Worm (Caenorhabditis elegans) whole organism, L4 larva: ENCODE results near the gene unc-23.

Source experiments
- ZK546.5 ChIP-seq, 2 experiments: sonication (generic microtip); optimal IDR thresholded peaks; 2 replicates each; lab custom pipeline; 2017; ENCODE audit warnings: missing biosample characterization in 2 of 2, missing genetic modification characterization in 2 of 2
- attf-4 ChIP-seq: sonication (generic microtip); optimal IDR thresholded peaks from 3 replicates; lab custom pipeline; 2017; ENCODE audit warnings: missing biosample characterization, missing genetic modification characterization
- daf-16 ChIP-seq, 3 experiments: sonication (generic microtip); optimal IDR thresholded peaks; 2 replicates each; lab custom pipeline; 2016 to 2017; ENCODE audit warnings: missing genetic modification characterization in 3 of 3, missing genetic modification reagents in 3 of 3, mild to moderate bottlenecking in 2 of 3, missing compliant biosample characterization in 2 of 3, missing biosample characterization in 1 of 3, moderate library complexity in 1 of 3
- dmd-6 ChIP-seq: fragments of 200-800 bp; sonication (Bioruptor generic); IDR thresholded peaks from 2 replicates; pipeline ENCODE4 v1.3.6; 2022; ENCODE audit warnings: missing genetic modification reagents, missing genetic modification characterization, missing compliant biosample characterization
- dve-1 ChIP-seq: sonication (generic microtip); optimal IDR thresholded peaks from 2 replicates; lab custom pipeline; 2017; ENCODE audit warnings: antibody characterized with exemption, mild to moderate bottlenecking, missing genetic modification characterization, missing compliant biosample characterization; ENCODE audit not compliant: insufficient read depth
- fkh-10 ChIP-seq: fragments of 150-350 bp; optimal IDR thresholded peaks from 2 replicates; lab custom pipeline; 2014; ENCODE audit warnings: missing biosample characterization, missing genetic modification reagents, missing genetic modification characterization
- hlh-11 ChIP-seq: fragments of 200-800 bp; sonication (Bioruptor generic); optimal IDR thresholded peaks from 2 replicates; lab custom pipeline; 2018; ENCODE audit warnings: mild to moderate bottlenecking, missing genetic modification characterization, missing compliant biosample characterization
- hlh-30 ChIP-seq: sonication (generic microtip); optimal IDR thresholded peaks from 2 replicates; lab custom pipeline; 2017; ENCODE audit warnings: antibody characterized with exemption, mild to moderate bottlenecking, missing genetic modification characterization, missing compliant biosample characterization; ENCODE audit not compliant: insufficient read depth
- hmg-1.1 ChIP-seq: fragments of 200-800 bp; sonication (Bioruptor generic); IDR thresholded peaks from 2 replicates; pipeline ENCODE4 v1.3.6; 2022; ENCODE audit warnings: missing genetic modification reagents, missing genetic modification characterization, missing compliant biosample characterization
- lim-7 ChIP-seq: fragments of 200-800 bp; sonication (Bioruptor generic); IDR thresholded peaks from 2 replicates; pipeline ENCODE4 v1.3.6; 2022; ENCODE audit warnings: missing genetic modification characterization, missing compliant biosample characterization
- lin-1 ChIP-seq: fragments of 200-800 bp; sonication (Bioruptor generic); IDR thresholded peaks from 2 replicates; pipeline ENCODE4 v1.3.6; 2022; ENCODE audit warnings: missing genetic modification reagents, missing genetic modification characterization, missing compliant biosample characterization
- madf-9 ChIP-seq: fragments of 200-800 bp; sonication (Bioruptor generic); conservative IDR thresholded peaks from 2 replicates; pipeline ENCODE4 v1.3.6; 2022; ENCODE audit warnings: missing genetic modification reagents, missing genetic modification characterization, missing compliant biosample characterization
- mdl-1 ChIP-seq, 2 experiments: fragments of 150-350 bp in 1 of 2; sonication (generic microtip) in 1 of 2; optimal IDR thresholded peaks; 2 replicates each; lab custom pipeline; 2014 to 2017; ENCODE audit warnings: missing biosample characterization in 2 of 2, missing genetic modification characterization in 2 of 2
- mes-2 ChIP-seq: sonication (generic microtip); optimal IDR thresholded peaks from 2 replicates; lab custom pipeline; 2016; ENCODE audit warnings: missing genotype, mild to moderate bottlenecking, missing genetic modification characterization, missing compliant biosample characterization; ENCODE audit not compliant: poor library complexity, severe bottlenecking
- mxl-2 ChIP-seq: fragments of 200-800 bp; sonication (Bioruptor generic); conservative IDR thresholded peaks from 2 replicates; pipeline ENCODE4 v1.3.6; 2022; ENCODE audit warnings: missing genetic modification reagents, missing genetic modification characterization, missing compliant biosample characterization
- mxl-3 ChIP-seq: fragments of 200-800 bp; sonication (Bioruptor generic); optimal IDR thresholded peaks from 2 replicates; lab custom pipeline; 2018; ENCODE audit warnings: mild to moderate bottlenecking, missing genetic modification characterization, missing compliant biosample characterization
- nhr-102 ChIP-seq: sonication (generic microtip); optimal IDR thresholded peaks from 2 replicates; lab custom pipeline; 2016; ENCODE audit warnings: mild to moderate bottlenecking, missing genetic modification characterization, moderate library complexity, missing compliant biosample characterization
- nhr-25 ChIP-seq: sonication (generic microtip); optimal IDR thresholded peaks from 2 replicates; lab custom pipeline; 2017; ENCODE audit warnings: missing genetic modification characterization, mild to moderate bottlenecking, missing compliant biosample characterization, antibody characterized with exemption, moderate library complexity, borderline replicate concordance; ENCODE audit not compliant: insufficient read depth
- nhr-28 ChIP-seq: fragments of 150-350 bp; optimal IDR thresholded peaks from 2 replicates; lab custom pipeline; 2014; ENCODE audit warnings: missing biosample characterization, missing genetic modification characterization
- nhr-42 ChIP-seq: fragments of 200-800 bp; sonication (Bioruptor generic); IDR thresholded peaks from 2 replicates; pipeline ENCODE4 v1.3.6; 2022; ENCODE audit warnings: missing genetic modification characterization, missing compliant biosample characterization
- nhr-6 ChIP-seq: fragments of 150-350 bp; optimal IDR thresholded peaks from 2 replicates; lab custom pipeline; 2014; ENCODE audit warnings: missing biosample characterization, missing genetic modification characterization
- php-3 ChIP-seq: fragments of 200-800 bp; sonication (Bioruptor generic); IDR thresholded peaks from 2 replicates; pipeline ENCODE4 v1.3.6; 2022; ENCODE audit warnings: missing genetic modification reagents, missing genetic modification characterization, missing compliant biosample characterization
- pqm-1 ChIP-seq: sonication (generic microtip); optimal IDR thresholded peaks from 2 replicates; lab custom pipeline; 2017; ENCODE audit warnings: missing biosample characterization, missing genetic modification characterization
- saeg-2 ChIP-seq: fragments of 200-800 bp; sonication (Bioruptor generic); IDR thresholded peaks from 2 replicates; pipeline ENCODE4 v1.3.6; 2022; ENCODE audit warnings: missing genetic modification reagents, missing genetic modification characterization, missing compliant biosample characterization
- set-16 ChIP-seq: fragments of 200-800 bp; sonication (Bioruptor generic); IDR thresholded peaks from 2 replicates; pipeline ENCODE4 v1.3.6; 2022; ENCODE audit warnings: missing genetic modification reagents, missing genetic modification characterization, missing compliant biosample characterization
- snpc-1.2 ChIP-seq: fragments of 200-800 bp; sonication (Bioruptor generic); IDR thresholded peaks from 2 replicates; pipeline ENCODE4 v1.3.6; 2022; ENCODE audit warnings: missing genetic modification reagents, missing genetic modification characterization, missing compliant biosample characterization
- tra-1 ChIP-seq: fragments of 200-800 bp; sonication (Bioruptor generic); IDR thresholded peaks from 2 replicates; pipeline ENCODE4 v1.3.6; 2022; ENCODE audit warnings: missing genetic modification reagents, missing genetic modification characterization, missing compliant biosample characterization
- unc-62 ChIP-seq, 3 experiments: fragments of 150-350 bp in 1 of 3; sonication (generic microtip); optimal IDR thresholded peaks in 2 of 3; peaks in 1 of 3; 1 replicate in 1 of 3; 2 replicates in 2 of 3; lab custom pipeline; 2014 to 2017; ENCODE audit warnings: missing biosample characterization in 3 of 3, missing genetic modification characterization in 3 of 3, missing genetic modification reagents in 3 of 3, missing genotype in 1 of 3
- zip-11 ChIP-seq: fragments of 200-800 bp; sonication (Bioruptor generic); IDR thresholded peaks from 2 replicates; pipeline ENCODE4 v1.3.6; 2022; ENCODE audit warnings: missing genetic modification characterization, missing compliant biosample characterization

Gene unc-23

DNA sequence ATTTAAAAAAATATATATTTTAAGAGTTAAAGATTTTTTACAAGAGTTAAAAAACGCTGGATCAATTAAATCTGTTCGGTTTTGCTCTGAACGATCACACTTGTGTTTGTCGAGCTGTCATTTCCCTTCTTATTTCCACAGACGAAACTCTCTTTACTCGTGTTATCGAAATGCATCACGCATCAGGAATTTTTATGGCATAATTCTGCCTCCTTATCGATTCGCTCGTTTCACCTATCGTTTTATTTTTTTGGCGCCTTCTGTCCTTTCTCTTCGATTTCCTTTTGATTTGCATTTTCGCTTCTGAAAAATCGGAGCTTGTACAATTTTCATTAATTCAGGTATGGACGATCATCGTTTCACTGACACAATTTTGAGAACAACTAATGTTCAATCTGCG lies 12.2 kb downstream of the unc-23 start:
- no peak for TF ChIP-seq zip-11 (GFP tag; lab: Robert Waterston, UW)
- TF ChIP-seq dmd-6 (GFP tag; lab: Robert Waterston, UW), result 0 out of 2 replicates have a peak, but pooled peaks have one; percentile 15
- peak; percentile 35 for TF ChIP-seq pqm-1 (tag; lab: Kevin White, UChicago)
- TF ChIP-seq nhr-28 (tag; lab: Kevin White, UChicago), result peak; percentile 17
- TF ChIP-seq lim-7 (GFP tag; lab: Robert Waterston, UW), result no peak
- TF ChIP-seq hmg-1.1 (GFP tag; lab: Robert Waterston, UW), result no peak
- TF ChIP-seq saeg-2 (GFP tag; lab: Robert Waterston, UW), result no peak
- no peak for TF ChIP-seq dve-1 (tag; lab: Kevin White, UChicago)
- TF ChIP-seq set-16, result no peak
- peak; percentile 14 for TF ChIP-seq hlh-30 (tag; lab: Kevin White, UChicago)
- TF ChIP-seq mes-2 (tag; lab: Kevin White, UChicago), result no peak
- TF ChIP-seq php-3, result peak; percentile 59

DNA sequence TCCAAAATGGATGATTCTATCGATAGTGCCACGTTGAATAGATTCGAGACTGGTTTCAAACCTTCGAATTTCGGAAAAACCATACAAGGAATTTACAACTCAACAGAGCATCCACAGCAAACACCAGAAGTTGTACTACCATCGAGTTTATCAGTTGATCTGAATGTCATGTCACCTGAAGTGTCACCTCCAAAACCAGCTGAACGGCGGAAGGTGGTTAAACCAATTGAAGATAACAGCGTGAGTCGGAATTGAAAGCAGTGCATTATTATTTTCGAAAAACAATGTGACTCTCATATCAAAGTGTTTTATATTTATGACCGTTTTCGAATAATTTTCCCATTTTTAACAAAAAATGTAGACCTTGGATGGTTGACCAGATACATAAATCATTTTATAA lies 12.8 kb downstream of the unc-23 start:
- TF ChIP-seq tra-1 (GFP tag; lab: Robert Waterston, UW) (0 out of 2 replicates have a peak, but pooled peaks have one; percentile 52), attf-4 (tag; lab: Kevin White, UChicago) (no peak), unc-62 (GFP tag; optimal IDR thresholded peaks at IDR 0.05 in 1 of 2; lab: Kevin White, UChicago) (peak in 1 of 2 experiments; percentile 63), unc-62 (tag; optimal IDR thresholded peaks at IDR 0.05; lab: Kevin White, UChicago) (no peak), nhr-102 (tag; lab: Kevin White, UChicago) (peak; percentile 6), dve-1 (tag; lab: Kevin White, UChicago) (peak; percentile 72), mxl-3 (peak; percentile 34), lin-1 (GFP tag; lab: Robert Waterston, UW) (peak; percentile 72; the same call in 1 of the 2 replicates), php-3 (peak; percentile 75), hlh-30 (tag; lab: Kevin White, UChicago) (peak; percentile 76), mdl-1 (tag; optimal IDR thresholded peaks at IDR 0.05; lab: Kevin White, UChicago) (peak in 1 of 2 experiments; percentile 30), fkh-10 (no peak), dmd-6 (GFP tag; lab: Robert Waterston, UW) (peak; percentile 82), hmg-1.1 (GFP tag; lab: Robert Waterston, UW) (no peak), daf-16 (GFP tag; optimal IDR thresholded peaks at IDR 0.05; lab: Kevin White, UChicago) (no peak), daf-16 (tag; optimal IDR thresholded peaks at IDR 0.05; lab: Kevin White, UChicago) (peak; percentile 68), nhr-28 (tag; lab: Kevin White, UChicago) (peak; percentile 43), hlh-11 (peak; percentile 80), nhr-42 (GFP tag; lab: Robert Waterston, UW) (no peak)

DNA sequence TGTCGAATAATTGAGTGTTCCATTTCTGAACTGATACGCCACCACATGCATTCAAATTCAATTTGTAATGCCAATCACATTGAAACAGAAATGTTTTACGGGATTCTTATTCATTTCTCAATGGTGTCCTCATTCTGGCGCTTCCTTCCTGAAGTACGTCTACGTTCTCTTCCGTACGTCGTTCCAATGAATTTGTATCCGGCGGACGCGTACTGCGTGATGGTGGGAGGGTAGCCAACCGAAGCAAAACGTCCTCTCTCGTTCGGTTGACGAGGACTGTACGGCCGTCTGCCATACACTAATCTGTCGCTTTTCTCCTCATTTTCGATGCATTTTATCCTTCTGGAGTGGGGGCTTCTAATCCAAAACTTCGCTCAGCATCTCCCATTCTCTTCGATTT lies 13.7 kb downstream of the unc-23 start:
- TF ChIP-seq nhr-6 (tag; lab: Kevin White, UChicago) (no peak), php-3 (0 out of 2 replicates have a peak, but pooled peaks have one; percentile 17), madf-9 (GFP tag; lab: Robert Waterston, UW) (0 out of 2 replicates have a peak, but pooled peaks have one; percentile 20), hlh-30 (tag; lab: Kevin White, UChicago) (no peak), mxl-2 (GFP tag; lab: Robert Waterston, UW) (no peak), unc-62 (GFP tag; optimal IDR thresholded peaks at IDR 0.05 in 1 of 2; lab: Kevin White, UChicago) (peak in 1 of 2 experiments; percentile 95), unc-62 (tag; optimal IDR thresholded peaks at IDR 0.05; lab: Kevin White, UChicago) (no peak)

DNA sequence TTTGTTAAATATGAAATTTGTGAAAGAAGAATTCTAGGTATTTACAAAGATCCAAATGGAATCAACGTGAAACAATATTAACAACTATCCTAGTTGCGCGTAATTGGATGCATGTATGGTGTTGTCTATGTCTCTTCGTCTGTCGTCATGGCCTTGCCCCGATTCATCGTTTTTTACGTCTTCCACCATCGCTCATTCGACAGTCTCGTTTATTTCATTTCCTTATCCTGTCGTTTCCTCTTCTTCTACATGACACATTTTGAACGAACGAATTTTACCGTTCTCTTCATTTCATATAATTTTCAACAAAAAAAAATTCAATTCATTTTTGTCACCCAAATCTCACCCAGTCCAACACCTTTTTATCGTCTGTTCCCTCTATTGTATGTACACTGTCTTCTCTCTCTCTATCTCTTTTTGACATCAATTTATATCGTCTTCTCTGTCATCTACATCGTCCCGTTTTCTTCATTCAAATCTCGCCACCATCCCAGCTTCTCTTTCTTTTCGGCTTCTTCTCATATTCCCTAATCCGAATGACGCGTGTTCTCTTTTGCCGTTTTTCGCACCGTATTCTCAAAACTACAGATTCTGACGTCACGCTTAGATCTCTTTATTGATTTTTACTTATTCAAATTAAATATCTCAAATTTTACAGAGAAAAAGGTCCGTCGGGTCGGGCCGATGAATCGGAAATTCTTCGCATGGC lies 20.4 kb downstream of the unc-23 start, which contains the start of gene ttc-17:
Gene ttc-17, plus strand, starts transcription at position 659 of the 709 bp plus-strand sequence.
- TF ChIP-seq ZK546.5 (tag; optimal IDR thresholded peaks at IDR 0.05; lab: Kevin White, UChicago) (no peak), nhr-25 (tag; lab: Kevin White, UChicago) (peak; percentile 69), hlh-30 (tag; lab: Kevin White, UChicago) (peak; percentile 26), mxl-3 (no peak), snpc-1.2 (GFP tag; lab: Robert Waterston, UW) (0 out of 2 replicates have a peak, but pooled peaks have one; percentile 29), unc-62 (GFP tag; optimal IDR thresholded peaks at IDR 0.05 in 1 of 2; lab: Kevin White, UChicago) (peak in 1 of 2 experiments; percentile 16), unc-62 (tag; optimal IDR thresholded peaks at IDR 0.05; lab: Kevin White, UChicago) (no peak)
